Worm (Caenorhabditis elegans): ENCODE data around the gene clec-218.

DNA sequence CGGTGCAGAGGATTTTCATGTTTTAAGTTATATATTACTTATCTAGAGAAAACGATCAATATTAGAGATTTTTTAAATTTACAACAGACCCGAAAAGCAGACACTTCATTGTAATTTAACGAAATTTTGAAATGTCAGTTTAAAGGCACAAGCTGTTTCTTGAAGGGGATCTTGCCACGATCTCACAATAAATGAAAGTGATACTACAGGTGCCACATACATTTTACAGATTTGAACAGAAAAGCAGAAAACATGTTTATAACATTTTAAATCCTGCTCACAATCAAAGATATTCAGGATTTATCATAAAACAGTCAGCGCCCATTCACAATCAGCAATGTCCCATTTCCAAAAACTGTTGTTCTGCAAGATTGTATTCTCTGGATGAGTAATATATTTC is 42.2 kb downstream of the clec-218 start:
- TF ChIP-seq nhr-179 (tag; optimal IDR thresholded peaks at IDR 0.05) (no peak), unc-130 (GFP tag; optimal IDR thresholded peaks at IDR 0.05) (no peak), F10E7.11 (tag; optimal IDR thresholded peaks at IDR 0.05) (no peak), ets-4 (GFP tag; optimal IDR thresholded peaks at IDR 0.05) (no peak)
